Worm (Caenorhabditis elegans) whole organism, L1 larva: Measurements from ENCODE around the gene F54F2.14.
A peak's percentile ranks its signal among the peaks of the same experiment; 100 is the strongest.

ENCODE experiments used
- C04F5.9 ChIP-seq: sonication (generic microtip); optimal IDR thresholded peaks from 2 replicates; lab custom pipeline; 2016; ENCODE audit warnings: missing genetic modification characterization, missing compliant biosample characterization
- F16B12.6 ChIP-seq: fragments of 150-350 bp; optimal IDR thresholded peaks from 2 replicates; lab custom pipeline; 2014; ENCODE audit warnings: missing biosample characterization, missing genetic modification characterization
- aha-1 ChIP-seq: fragments of 150-350 bp; optimal IDR thresholded peaks from 2 replicates; lab custom pipeline; 2014; ENCODE audit warnings: missing biosample characterization, missing genetic modification characterization
- alr-1 ChIP-seq: fragments of 200-800 bp; sonication (Bioruptor generic); optimal IDR thresholded peaks from 2 replicates; lab custom pipeline; 2018; ENCODE audit warnings: borderline replicate concordance, mild to moderate bottlenecking, missing genetic modification characterization, missing compliant biosample characterization
- aly-2 ChIP-seq: fragments of 150-350 bp; optimal IDR thresholded peaks from 2 replicates; lab custom pipeline; 2014; ENCODE audit warnings: missing biosample characterization, missing genetic modification characterization
- ama-1 ChIP-seq: fragments of 150-350 bp; optimal IDR thresholded peaks from 2 replicates; lab custom pipeline; 2014
- ceh-8 ChIP-seq: fragments of 200-800 bp; sonication (Bioruptor generic); optimal IDR thresholded peaks from 2 replicates; lab custom pipeline; 2018; ENCODE audit warnings: mild to moderate bottlenecking, missing genetic modification characterization, moderate library complexity, missing compliant biosample characterization
- ceh-88 ChIP-seq: fragments of 200-800 bp; sonication (Bioruptor generic); IDR thresholded peaks from 2 replicates; pipeline ENCODE4 v1.3.6; 2022; ENCODE audit warnings: missing genetic modification characterization, missing compliant biosample characterization
- ceh-90 ChIP-seq: sonication (generic microtip); optimal IDR thresholded peaks from 2 replicates; lab custom pipeline; 2016; ENCODE audit warnings: missing genetic modification characterization, missing compliant biosample characterization
- dpl-1 ChIP-seq, 3 experiments: fragments of 150-350 bp in 2 of 3; sonication (generic microtip) in 1 of 3; optimal IDR thresholded peaks; 2 replicates each; lab custom pipeline; 2014 to 2017; ENCODE audit warnings: missing biosample characterization in 3 of 3, missing genetic modification characterization in 3 of 3, missing genetic modification reagents in 3 of 3
- efl-3 ChIP-seq: fragments of 200-800 bp; sonication (Bioruptor generic); optimal IDR thresholded peaks from 2 replicates; lab custom pipeline; 2018; ENCODE audit warnings: mild to moderate bottlenecking, missing genetic modification characterization, missing compliant biosample characterization
- elt-2 ChIP-seq: sonication (generic microtip); optimal IDR thresholded peaks from 2 replicates; lab custom pipeline; 2016; ENCODE audit warnings: missing genetic modification characterization, mild to moderate bottlenecking, inconsistent platforms, missing compliant biosample characterization, missing genetic modification reagents
- elt-3 ChIP-seq, 6 experiments: fragments of 150-350 bp in 1 of 6; sonication (generic microtip); optimal IDR thresholded peaks; 2 replicates each; lab custom pipeline; 2017 to 2018; ENCODE audit warnings: missing biosample characterization in 6 of 6, missing genetic modification characterization in 6 of 6, inconsistent platforms in 1 of 6
- ets-5 ChIP-seq: fragments of 200-800 bp; sonication (Bioruptor generic); IDR thresholded peaks from 2 replicates; pipeline ENCODE4 v1.3.6; 2022; ENCODE audit warnings: missing genetic modification characterization, missing compliant biosample characterization
- fkh-10 ChIP-seq: sonication (generic microtip); optimal IDR thresholded peaks from 2 replicates; lab custom pipeline; 2017; ENCODE audit warnings: missing biosample characterization, missing genetic modification reagents, missing genetic modification characterization
- fkh-4 ChIP-seq: sonication (generic microtip); optimal IDR thresholded peaks from 2 replicates; lab custom pipeline; 2016; ENCODE audit warnings: missing compliant biosample characterization, missing genetic modification characterization, borderline replicate concordance
- hpl-2 ChIP-seq: fragments of 150-350 bp; optimal IDR thresholded peaks from 2 replicates; lab custom pipeline; 2014; ENCODE audit warnings: missing biosample characterization, missing genetic modification reagents, missing genetic modification characterization
- isw-1 ChIP-seq: fragments of 200-800 bp; sonication (Bioruptor generic); IDR thresholded peaks from 2 replicates; pipeline ENCODE4 v1.3.6; 2022; ENCODE audit warnings: missing genetic modification characterization, missing compliant biosample characterization
- jun-1 ChIP-seq: fragments of 150-350 bp; optimal IDR thresholded peaks from 2 replicates; lab custom pipeline; 2014; ENCODE audit warnings: missing biosample characterization, missing genetic modification reagents, missing genetic modification characterization
- lin-15B ChIP-seq: fragments of 150-350 bp; sonication (generic microtip); optimal IDR thresholded peaks from 3 replicates; lab custom pipeline; 2014; ENCODE audit warnings: missing biosample characterization, missing genetic modification characterization
- lin-35 ChIP-seq, 2 experiments: fragments of 150-350 bp; optimal IDR thresholded peaks; 2 replicates each; lab custom pipeline; 2014; ENCODE audit warnings: missing biosample characterization in 2 of 2, missing genetic modification characterization in 2 of 2, missing genetic modification reagents in 2 of 2
- lin-39 ChIP-seq: fragments of 150-350 bp; optimal IDR thresholded peaks from 2 replicates; lab custom pipeline; 2014; ENCODE audit warnings: missing biosample characterization, missing genetic modification reagents, missing genetic modification characterization
- mab-9 ChIP-seq: fragments of 200-800 bp; sonication (Bioruptor generic); IDR thresholded peaks from 2 replicates; pipeline ENCODE4 v1.3.6; 2022; ENCODE audit warnings: missing genetic modification reagents, missing genetic modification characterization, missing compliant biosample characterization
- mef-2 ChIP-seq: fragments of 150-350 bp; optimal IDR thresholded peaks from 2 replicates; lab custom pipeline; 2014; ENCODE audit warnings: missing biosample characterization, missing genetic modification characterization
- mep-1 ChIP-seq: fragments of 150-350 bp; optimal IDR thresholded peaks from 2 replicates; lab custom pipeline; 2014; ENCODE audit warnings: missing biosample characterization, missing genetic modification characterization
- nhr-12 ChIP-seq: sonication (generic microtip); optimal IDR thresholded peaks from 2 replicates; lab custom pipeline; 2017; ENCODE audit warnings: missing biosample characterization, missing genetic modification characterization
- nhr-19 ChIP-seq: fragments of 200-800 bp; sonication (Bioruptor generic); conservative IDR thresholded peaks from 2 replicates; pipeline ENCODE4 v1.3.6; 2022; ENCODE audit warnings: missing genetic modification characterization, missing compliant biosample characterization
- nhr-20 ChIP-seq: sonication (generic microtip); optimal IDR thresholded peaks from 2 replicates; lab custom pipeline; 2016; ENCODE audit warnings: mild to moderate bottlenecking, missing genetic modification characterization, missing compliant biosample characterization
- nhr-28 ChIP-seq: fragments of 150-350 bp; optimal IDR thresholded peaks from 2 replicates; lab custom pipeline; 2014; ENCODE audit warnings: missing biosample characterization, missing genetic modification characterization
- nhr-71 ChIP-seq: sonication (generic microtip); optimal IDR thresholded peaks from 2 replicates; lab custom pipeline; 2016; ENCODE audit warnings: mild to moderate bottlenecking, missing genetic modification characterization, moderate library complexity, missing compliant biosample characterization
- nhr-76 ChIP-seq: sonication (generic microtip); optimal IDR thresholded peaks from 2 replicates; lab custom pipeline; 2017; ENCODE audit warnings: missing biosample characterization, missing genetic modification characterization
- nhr-77 ChIP-seq: fragments of 150-350 bp; optimal IDR thresholded peaks from 2 replicates; lab custom pipeline; 2014; ENCODE audit warnings: missing biosample characterization, missing genetic modification characterization
- nhr-90 ChIP-seq: sonication (generic microtip); optimal IDR thresholded peaks from 2 replicates; lab custom pipeline; 2016; ENCODE audit warnings: mild to moderate bottlenecking, missing genetic modification characterization, missing compliant biosample characterization; ENCODE audit not compliant: poor library complexity
- pag-3 ChIP-seq: sonication (generic microtip); optimal IDR thresholded peaks from 2 replicates; lab custom pipeline; 2017; ENCODE audit warnings: missing genetic modification characterization, mild to moderate bottlenecking, missing compliant biosample characterization, antibody characterized with exemption, borderline replicate concordance; ENCODE audit not compliant: insufficient read depth
- pax-3 ChIP-seq: fragments of 200-800 bp; sonication (Bioruptor generic); optimal IDR thresholded peaks from 2 replicates; lab custom pipeline; 2018; ENCODE audit warnings: mild to moderate bottlenecking, missing genetic modification characterization, moderate library complexity, missing compliant biosample characterization
- pqm-1 ChIP-seq: sonication (generic microtip); optimal IDR thresholded peaks from 3 replicates; lab custom pipeline; 2017; ENCODE audit warnings: missing biosample characterization, missing genetic modification characterization
- rnt-1 ChIP-seq: sonication (generic microtip); optimal IDR thresholded peaks from 2 replicates; lab custom pipeline; 2016; ENCODE audit warnings: mild to moderate bottlenecking, missing genetic modification characterization, moderate library complexity, missing compliant biosample characterization
- skn-1 ChIP-seq: fragments of 150-350 bp; optimal IDR thresholded peaks from 2 replicates; lab custom pipeline; 2014; ENCODE audit warnings: missing biosample characterization, missing genetic modification characterization
- sox-4 ChIP-seq: sonication (generic microtip); optimal IDR thresholded peaks from 2 replicates; lab custom pipeline; 2016; ENCODE audit warnings: missing genetic modification characterization, missing compliant biosample characterization
- sptf-1 ChIP-seq: fragments of 150-350 bp; optimal IDR thresholded peaks from 2 replicates; lab custom pipeline; 2014; ENCODE audit warnings: missing biosample characterization, missing genetic modification characterization
- sup-37 ChIP-seq: fragments of 200-800 bp; sonication (Bioruptor generic); optimal IDR thresholded peaks from 2 replicates; lab custom pipeline; 2018; ENCODE audit warnings: mild to moderate bottlenecking, missing genetic modification characterization, missing compliant biosample characterization
- unc-62 ChIP-seq: fragments of 150-350 bp; optimal IDR thresholded peaks from 2 replicates; lab custom pipeline; 2014; ENCODE audit warnings: missing biosample characterization, missing genetic modification reagents, missing genetic modification characterization
- unc-98 ChIP-seq: fragments of 200-800 bp; sonication (Bioruptor generic); IDR thresholded peaks from 2 replicates; pipeline ENCODE4 v1.3.6; 2022; ENCODE audit warnings: missing genetic modification characterization, missing compliant biosample characterization
- vab-15 ChIP-seq: sonication (generic microtip); optimal IDR thresholded peaks from 2 replicates; lab custom pipeline; 2017; ENCODE audit warnings: missing genotype, mild to moderate bottlenecking, missing genetic modification characterization, missing compliant biosample characterization
- xbp-1 ChIP-seq: sonication (generic microtip); optimal IDR thresholded peaks from 2 replicates; lab custom pipeline; 2016; ENCODE audit warnings: missing genetic modification characterization, missing compliant biosample characterization
- ztf-11 ChIP-seq, 2 experiments: sonication (generic microtip); optimal IDR thresholded peaks; 2 replicates each; lab custom pipeline; 2016 to 2017; ENCODE audit warnings: missing genetic modification characterization in 2 of 2, missing biosample characterization in 1 of 2, missing compliant biosample characterization in 1 of 2

The F54F2.14 gene

ce11 chrIII:8801864-8802818, 10.8 kb downstream of the F54F2.14 start (continued):
- TF ChIP-seq sup-37 (peak; percentile 87), mep-1 (peak; percentile 98), elt-3 (tag; optimal IDR thresholded peaks at IDR 0.05; lab: Kevin White, UChicago) (peak in 4 of 6 experiments; percentile 36 to 91 (median 60)), nhr-76 (tag; lab: Kevin White, UChicago) (peak; percentile 47), mef-2 (tag; lab: Kevin White, UChicago) (peak; percentile 94), aha-1 (tag; lab: Kevin White, UChicago) (peak; percentile 92), mab-9 (GFP tag; lab: Robert Waterston, UW) (peak; percentile 51), nhr-12 (peak; percentile 47), nhr-19 (GFP tag; lab: Robert Waterston, UW) (peak; percentile 92), pag-3 (tag; lab: Kevin White, UChicago) (no peak), jun-1 (tag; lab: Kevin White, UChicago) (peak; percentile 97), aly-2 (tag; lab: Kevin White, UChicago) (peak; percentile 55), xbp-1 (tag; lab: Kevin White, UChicago) (peak; percentile 93), hpl-2 (GFP tag; lab: Kevin White, UChicago) (peak; percentile 92), nhr-77 (tag; lab: Kevin White, UChicago) (peak; percentile 96), unc-98 (GFP tag; lab: Robert Waterston, UW) (peak; percentile 53; the same call in 1 of the 2 replicates), dpl-1 (GFP tag; optimal IDR thresholded peaks at IDR 0.05; lab: Kevin White, UChicago) (peak; percentile 68 to 72 (median 70)), ama-1 (peak; percentile 88), vab-15 (tag; lab: Kevin White, UChicago) (peak; percentile 86), skn-1 (tag; lab: Kevin White, UChicago) (peak; percentile 91), ztf-11 (tag; optimal IDR thresholded peaks at IDR 0.05; lab: Kevin White, UChicago) (peak in 1 of 2 experiments; percentile 83), nhr-20 (tag; lab: Kevin White, UChicago) (peak; percentile 98), unc-62 (GFP tag; lab: Kevin White, UChicago) (peak; percentile 22), ceh-88 (GFP tag; lab: Robert Waterston, UW) (peak; percentile 90), pqm-1 (tag; lab: Kevin White, UChicago) (peak; percentile 24), C04F5.9 (tag; lab: Kevin White, UChicago) (peak; percentile 65), pax-3 (tag; lab: Kevin White, UChicago) (peak; percentile 83), alr-1 (tag; lab: Kevin White, UChicago) (no peak), ceh-8 (GFP tag; lab: Kevin White, UChicago) (no peak), isw-1 (peak; percentile 82), nhr-28 (tag; lab: Kevin White, UChicago) (peak; percentile 76), elt-2 (tag; lab: Kevin White, UChicago) (peak; percentile 90), nhr-90 (tag; lab: Kevin White, UChicago) (peak; percentile 95), ets-5 (GFP tag; lab: Robert Waterston, UW) (no peak), F16B12.6 (tag; lab: Kevin White, UChicago) (peak; percentile 40), lin-35 (GFP tag; optimal IDR thresholded peaks at IDR 0.05; lab: Kevin White, UChicago) (peak; percentile 72 to 91), sptf-1 (tag; lab: Kevin White, UChicago) (no peak), ceh-90 (tag; lab: Kevin White, UChicago) (no peak), lin-15B (tag; lab: Kevin White, UChicago) (peak; percentile 9), fkh-10 (GFP tag; lab: Kevin White, UChicago) (peak; percentile 93), lin-39 (tag; lab: Kevin White, UChicago) (peak; percentile 92), rnt-1 (peak; percentile 91), sox-4 (peak; percentile 56), fkh-4 (tag; lab: Kevin White, UChicago) (peak; percentile 80), nhr-71 (tag; lab: Kevin White, UChicago) (peak; percentile 99), efl-3 (GFP tag; lab: Kevin White, UChicago) (peak; percentile 23)
